Worm (Caenorhabditis elegans): ENCODE results near the gene unc-34.

The unc-34 gene

DNA sequence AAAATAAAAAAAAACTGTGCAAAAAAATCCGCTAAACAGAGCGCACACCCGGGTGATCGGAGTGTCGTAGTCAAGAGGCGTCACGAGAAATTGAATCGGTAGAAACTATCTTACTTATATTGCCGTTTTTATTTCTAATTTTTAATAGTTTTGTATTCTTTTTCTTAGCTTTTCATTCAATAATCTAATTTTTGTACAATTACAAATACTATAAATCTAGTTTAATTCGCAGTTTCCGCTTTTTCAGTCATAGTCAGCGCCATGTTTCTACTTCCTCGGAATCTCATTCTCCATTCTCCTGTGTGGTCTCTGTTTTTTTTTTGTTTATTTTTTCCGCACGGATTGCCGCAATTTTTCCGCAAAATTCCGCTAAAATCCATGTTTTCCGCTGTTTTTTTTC, 21.3 kb downstream of the unc-34 start:
- TF ChIP-seq ceh-48 (tag; optimal IDR thresholded peaks at IDR 0.05), result no peak
- no peak for TF ChIP-seq pax-1 (tag; optimal IDR thresholded peaks at IDR 0.05)
- peak; percentile 98 for TF ChIP-seq ceh-14 (tag; optimal IDR thresholded peaks at IDR 0.05)
- TF ChIP-seq tbx-7 (tag; optimal IDR thresholded peaks at IDR 0.05), result peak; percentile 99
- TF ChIP-seq ceh-34 (tag; optimal IDR thresholded peaks at IDR 0.05), result peak; percentile 90
- TF ChIP-seq pqm-1 (tag; optimal IDR thresholded peaks at IDR 0.05), result peak; percentile 96
- TF ChIP-seq fax-1 (tag; optimal IDR thresholded peaks at IDR 0.05), result peak; percentile 97
- TF ChIP-seq hlh-13 (GFP tag; optimal IDR thresholded peaks at IDR 0.05), result no peak
- peak; percentile 93 for TF ChIP-seq hlh-15 (tag; optimal IDR thresholded peaks at IDR 0.05)
- TF ChIP-seq ttx-3 (tag; optimal IDR thresholded peaks at IDR 0.05), result peak; percentile 86
- peak; percentile 89 for TF ChIP-seq syd-9 (tag; optimal IDR thresholded peaks at IDR 0.05)
- peak; percentile 98 for TF ChIP-seq tbx-2 (tag; optimal IDR thresholded peaks at IDR 0.05)
- TF ChIP-seq sdc-2 (tag; optimal IDR thresholded peaks at IDR 0.05), result peak; percentile 72
- peak; percentile 25 for TF ChIP-seq nhr-232 (tag; optimal IDR thresholded peaks at IDR 0.05)
- TF ChIP-seq pag-3 (tag; optimal IDR thresholded peaks at IDR 0.05; ENCODE audit: borderline replicate concordance), result peak; percentile 79
- no peak for TF ChIP-seq ceh-9 (tag; optimal IDR thresholded peaks at IDR 0.05)
- TF ChIP-seq ztf-16 (tag; optimal IDR thresholded peaks at IDR 0.05), result peak; percentile 86
- peak; percentile 34 for TF ChIP-seq nfya-1 (tag; optimal IDR thresholded peaks at IDR 0.05)
- no peak for TF ChIP-seq sox-2 (GFP tag; IDR thresholded peaks at IDR 0.05)
- TF ChIP-seq rnt-1 (tag; optimal IDR thresholded peaks at IDR 0.05), result peak; percentile 83
- TF ChIP-seq C08G9.2 (tag; optimal IDR thresholded peaks at IDR 0.05), result peak; percentile 97
- TF ChIP-seq unc-86 (tag; optimal IDR thresholded peaks at IDR 0.05), result peak; percentile 89
- TF ChIP-seq che-1 (tag; optimal IDR thresholded peaks at IDR 0.05), result peak; percentile 52
- TF ChIP-seq T23F11.4 (GFP tag; optimal IDR thresholded peaks at IDR 0.05), result peak; percentile 33
- TF ChIP-seq sox-4 (tag; optimal IDR thresholded peaks at IDR 0.05), result peak; percentile 46
- TF ChIP-seq nhr-11 (tag; optimal IDR thresholded peaks at IDR 0.05), result no peak
- peak; percentile 41 for TF ChIP-seq gmeb-2 (tag; optimal IDR thresholded peaks at IDR 0.05)
- peak; percentile 81 for TF ChIP-seq pha-2 (tag; optimal IDR thresholded peaks at IDR 0.05)
- TF ChIP-seq hlh-8 (tag; optimal IDR thresholded peaks at IDR 0.05), result peak; percentile 95
- TF ChIP-seq ceh-6 (GFP tag; optimal IDR thresholded peaks at IDR 0.05), result peak; percentile 6
- TF ChIP-seq ahr-1 (tag; optimal IDR thresholded peaks at IDR 0.05), result peak; percentile 96
- no peak for TF ChIP-seq ceh-22 (tag; optimal IDR thresholded peaks at IDR 0.05)
- TF ChIP-seq fkh-10 (GFP tag; optimal IDR thresholded peaks at IDR 0.05), result no peak
- TF ChIP-seq ceh-24 (tag; optimal IDR thresholded peaks at IDR 0.05), result peak; percentile 42
- TF ChIP-seq ceh-2 (tag; optimal IDR thresholded peaks at IDR 0.05), result peak; percentile 99
- TF ChIP-seq ceh-31 (tag; optimal IDR thresholded peaks at IDR 0.05), result peak; percentile 100
- TF ChIP-seq ceh-18 (tag; optimal IDR thresholded peaks at IDR 0.05), result peak; percentile 57
- peak; percentile 80 for TF ChIP-seq ceh-19 (GFP tag; optimal IDR thresholded peaks at IDR 0.05)
- TF ChIP-seq ama-1 (optimal IDR thresholded peaks at IDR 0.05), result no peak
- no peak for TF ChIP-seq odd-2 (tag; optimal IDR thresholded peaks at IDR 0.05)
- TF ChIP-seq pros-1 (tag; optimal IDR thresholded peaks at IDR 0.05), result no peak
- peak; percentile 19 for TF ChIP-seq dmd-4 (tag; optimal IDR thresholded peaks at IDR 0.05; ENCODE audit: borderline replicate concordance)
- TF ChIP-seq hlh-30 (tag; optimal IDR thresholded peaks at IDR 0.05; ENCODE audit: insufficient read depth), result no peak
- TF ChIP-seq unc-42 (tag; optimal IDR thresholded peaks at IDR 0.05), result peak; percentile 73
- TF ChIP-seq fkh-6 (tag; optimal IDR thresholded peaks at IDR 0.05), result peak; percentile 80
- no peak for TF ChIP-seq pha-4 (tag; optimal IDR thresholded peaks at IDR 0.05)
- TF ChIP-seq elt-2 (tag; optimal IDR thresholded peaks at IDR 0.05), result peak; percentile 96
- no peak for TF ChIP-seq lin-11 (tag; optimal IDR thresholded peaks at IDR 0.05)
- no peak for TF ChIP-seq dve-1 (tag; optimal IDR thresholded peaks at IDR 0.05)
- TF ChIP-seq zip-5 (tag; optimal IDR thresholded peaks at IDR 0.05), result peak; percentile 99
- TF ChIP-seq Y22D7AL.16 (tag; optimal IDR thresholded peaks at IDR 0.05), result peak; percentile 35
- TF ChIP-seq ceh-45 (GFP tag; IDR thresholded peaks at IDR 0.05), result no peak
- TF ChIP-seq madf-2 (tag; optimal IDR thresholded peaks at IDR 0.05), result peak; percentile 65
- peak; percentile 88 for TF ChIP-seq F13H6.1 (tag; optimal IDR thresholded peaks at IDR 0.05)
